Worm (Caenorhabditis elegans): ENCODE results near the gene R07E5.17.

DNA sequence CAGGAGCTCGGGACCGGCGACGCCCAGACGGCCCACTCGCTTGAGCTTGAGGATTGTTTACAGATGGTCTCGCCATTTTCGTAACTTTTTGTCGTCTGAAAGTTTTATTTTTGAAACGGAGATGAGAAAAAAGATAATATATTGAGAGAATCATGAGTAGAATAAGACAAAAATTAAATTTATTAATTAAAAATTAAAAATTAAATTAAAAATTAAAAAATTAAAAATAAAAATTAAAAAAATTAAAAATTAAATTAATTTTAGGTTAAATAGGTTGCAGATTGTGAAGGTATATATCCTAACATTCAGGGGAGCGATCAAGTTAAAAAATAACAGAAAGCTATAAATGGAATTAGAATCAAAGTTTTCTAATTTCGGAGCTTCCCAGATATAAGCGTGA is 24.5 kb downstream of the R07E5.17 start, which contains the start of gene B0284.3:
- TF ChIP-seq hlh-4 (tag; optimal IDR thresholded peaks at IDR 0.05), result no peak
- no peak for TF ChIP-seq unc-62 (GFP tag; optimal IDR thresholded peaks at IDR 0.05)
- no peak for TF ChIP-seq zag-1 (tag; optimal IDR thresholded peaks at IDR 0.05)
- TF ChIP-seq nhr-85 (tag), result no peak
- TF ChIP-seq lin-13 (GFP tag; optimal IDR thresholded peaks at IDR 0.05), result no peak
- TF ChIP-seq nhr-28 (tag; optimal IDR thresholded peaks at IDR 0.05), result no peak
- no peak for TF ChIP-seq lir-3 (tag; optimal IDR thresholded peaks at IDR 0.05; ENCODE audit: poor library complexity)
- TF ChIP-seq snpc-4 (tag; optimal IDR thresholded peaks at IDR 0.05), result no peak
- TF ChIP-seq ceh-82 (tag; optimal IDR thresholded peaks at IDR 0.05), result no peak

Measured in whole organism, L1 larva.